Worm (Caenorhabditis elegans) whole organism, L3 larva: ENCODE results near the gene nhr-255.
A peak's percentile ranks its signal among the peaks of the same experiment; 100 is the strongest.

Experiments
- aly-2 ChIP-seq: fragments of 150-350 bp; optimal IDR thresholded peaks from 2 replicates; lab custom pipeline; 2014; ENCODE audit warnings: missing biosample characterization, missing genetic modification characterization
- ceh-28 ChIP-seq: fragments of 150-350 bp; optimal IDR thresholded peaks from 2 replicates; lab custom pipeline; 2014; ENCODE audit warnings: missing biosample characterization, missing genetic modification reagents, missing genetic modification characterization
- ceh-82 ChIP-seq: fragments of 150-350 bp; optimal IDR thresholded peaks from 2 replicates; lab custom pipeline; 2014; ENCODE audit warnings: missing biosample characterization, missing genetic modification characterization
- elt-3 ChIP-seq, 3 experiments: fragments of 150-350 bp in 1 of 3; sonication (generic microtip) in 2 of 3; optimal IDR thresholded peaks; 2 replicates in 2 of 3; 4 replicates in 1 of 3; lab custom pipeline; 2014 to 2017; ENCODE audit warnings: missing biosample characterization in 3 of 3, missing genetic modification characterization in 3 of 3
- fos-1 ChIP-seq: fragments of 150-350 bp; optimal IDR thresholded peaks from 2 replicates; lab custom pipeline; 2014; ENCODE audit warnings: missing biosample characterization, missing genetic modification characterization
- jun-1 ChIP-seq: fragments of 150-350 bp; optimal IDR thresholded peaks from 2 replicates; lab custom pipeline; 2014; ENCODE audit warnings: missing biosample characterization, missing genetic modification reagents, missing genetic modification characterization
- nfya-1 ChIP-seq: sonication (generic microtip); optimal IDR thresholded peaks from 2 replicates; lab custom pipeline; 2017; ENCODE audit warnings: missing genetic modification characterization, mild to moderate bottlenecking, missing compliant biosample characterization, antibody characterized with exemption, moderate library complexity; ENCODE audit not compliant: insufficient read depth
- nhr-23 ChIP-seq: fragments of 150-350 bp; optimal IDR thresholded peaks from 2 replicates; lab custom pipeline; 2014; ENCODE audit warnings: missing biosample characterization, missing genetic modification reagents, missing genetic modification characterization
- nhr-28 ChIP-seq: fragments of 150-350 bp; optimal IDR thresholded peaks from 2 replicates; lab custom pipeline; 2014; ENCODE audit warnings: missing biosample characterization, missing genetic modification characterization
- pqm-1 ChIP-seq: fragments of 150-350 bp; optimal IDR thresholded peaks from 2 replicates; lab custom pipeline; 2017; ENCODE audit warnings: missing biosample characterization, missing genetic modification characterization, inconsistent platforms
- unc-62 ChIP-seq: fragments of 150-350 bp; sonication (generic microtip); optimal IDR thresholded peaks from 4 replicates; lab custom pipeline; 2014; ENCODE audit warnings: missing biosample characterization, missing genetic modification reagents, missing genetic modification characterization
- zag-1 ChIP-seq: fragments of 150-350 bp; optimal IDR thresholded peaks from 2 replicates; lab custom pipeline; 2014; ENCODE audit warnings: missing biosample characterization, missing genetic modification characterization

- TF ChIP-seq fos-1 (tag; lab: Kevin White, UChicago) (no peak), aly-2 (tag; lab: Kevin White, UChicago) (no peak), unc-62 (GFP tag; lab: Kevin White, UChicago) (no peak), nhr-23 (tag; lab: Kevin White, UChicago) (peak; percentile 62), jun-1 (tag; lab: Kevin White, UChicago) (no peak), nfya-1 (tag; lab: Kevin White, UChicago) (no peak), zag-1 (no peak), nhr-28 (tag; lab: Kevin White, UChicago) (no peak), ceh-28 (tag; lab: Kevin White, UChicago) (no peak), pqm-1 (tag; lab: Kevin White, UChicago) (no peak), elt-3 (tag; optimal IDR thresholded peaks at IDR 0.05; lab: Kevin White, UChicago) (no peak), ceh-82 (tag; lab: Kevin White, UChicago) (no peak)
These were observed 36.2 kb upstream of the nhr-255 start for ce11 chrX:15706108-15706676.
